Worm (Caenorhabditis elegans) whole organism, midembryonic: Measurements from ENCODE around the gene C17C3.5.

Experiments
- T22C8.4 ChIP-seq: fragments of 200-800 bp; sonication (Bioruptor generic); IDR thresholded peaks from 2 replicates; pipeline ENCODE4 v1.3.6; 2022; ENCODE audit warnings: missing genetic modification characterization, missing compliant biosample characterization
- flt-1 ChIP-seq: fragments of 200-800 bp; sonication (Bioruptor generic); IDR thresholded peaks from 2 replicates; pipeline ENCODE4 v1.3.6; 2022; ENCODE audit warnings: missing genetic modification characterization, missing compliant biosample characterization
- klf-2 ChIP-seq: fragments of 200-800 bp; sonication (Bioruptor generic); conservative IDR thresholded peaks from 2 replicates; pipeline ENCODE4 v1.3.6; 2022; ENCODE audit warnings: missing genetic modification reagents, missing genetic modification characterization, missing compliant biosample characterization
- med-1 ChIP-seq: sonication (generic microtip); optimal IDR thresholded peaks from 2 replicates; lab custom pipeline; 2017; ENCODE audit warnings: missing genetic modification characterization, mild to moderate bottlenecking, missing compliant biosample characterization, antibody characterized with exemption, missing genetic modification reagents; ENCODE audit not compliant: insufficient read depth
- ztf-29 ChIP-seq: fragments of 200-800 bp; sonication (Bioruptor generic); IDR thresholded peaks from 2 replicates; pipeline ENCODE4 v1.3.6; 2022; ENCODE audit warnings: missing genetic modification reagents, missing genetic modification characterization, missing compliant biosample characterization

DNA sequence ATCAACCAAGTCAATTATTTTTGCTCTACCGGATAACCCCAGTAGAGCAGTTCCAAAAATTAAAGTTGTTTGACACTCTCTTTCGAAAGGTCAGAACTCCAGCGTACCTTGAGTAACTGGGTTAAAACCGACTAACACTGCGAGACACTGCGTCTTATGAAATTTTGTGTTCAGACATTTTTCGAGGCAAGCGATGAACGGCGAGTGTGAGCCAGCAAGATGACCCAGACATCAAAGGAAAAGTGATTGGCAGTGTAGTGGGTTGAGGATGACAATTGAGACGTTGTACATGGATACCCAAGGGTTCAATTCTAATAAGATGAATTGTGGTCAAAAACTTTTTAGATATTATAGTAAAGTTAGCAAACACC lies 7.5 kb upstream of the C17C3.5 start:
- no peak for TF ChIP-seq klf-2 (GFP tag; lab: Robert Waterston, UW)
- no peak for TF ChIP-seq med-1 (GFP tag; lab: Kevin White, UChicago)
- TF ChIP-seq ztf-29 (GFP tag; lab: Robert Waterston, UW): no peak
- no peak for TF ChIP-seq flt-1 (GFP tag; lab: Robert Waterston, UW)
- no peak for TF ChIP-seq T22C8.4 (GFP tag; lab: Robert Waterston, UW)
